Worm (Caenorhabditis elegans) whole organism, young adult: ENCODE measurements around the gene F58E6.4.

Source experiments
- B0019.2 ChIP-seq: fragments of 200-800 bp; sonication (Bioruptor generic); conservative IDR thresholded peaks from 2 replicates; pipeline ENCODE4 v1.3.6; 2022; ENCODE audit warnings: missing genetic modification reagents, missing genetic modification characterization, missing compliant biosample characterization
- B0336.3 ChIP-seq: fragments of 200-800 bp; sonication (Bioruptor generic); IDR thresholded peaks from 2 replicates; pipeline ENCODE4 v1.3.6; 2022; ENCODE audit warnings: missing genetic modification characterization, missing compliant biosample characterization
- F10E7.11 ChIP-seq: sonication (generic microtip); optimal IDR thresholded peaks from 2 replicates; lab custom pipeline; 2017; ENCODE audit warnings: mild to moderate bottlenecking, missing genetic modification characterization, moderate library complexity, missing compliant biosample characterization
- F22D6.2 ChIP-seq: sonication (generic microtip); optimal IDR thresholded peaks from 2 replicates; lab custom pipeline; 2016; ENCODE audit warnings: mild to moderate bottlenecking, missing genetic modification characterization, missing compliant biosample characterization
- F23B12.7 ChIP-seq: sonication (generic microtip); optimal IDR thresholded peaks from 2 replicates; lab custom pipeline; 2017; ENCODE audit warnings: missing genetic modification characterization, mild to moderate bottlenecking, missing compliant biosample characterization, antibody characterized with exemption, moderate library complexity; ENCODE audit not compliant: insufficient read depth
- F37B4.10 ChIP-seq: fragments of 200-800 bp; sonication (Bioruptor generic); IDR thresholded peaks from 2 replicates; pipeline ENCODE4 v1.3.6; 2022; ENCODE audit warnings: missing genetic modification characterization, missing compliant biosample characterization
- K12H6.12 ChIP-seq: fragments of 200-800 bp; sonication (Bioruptor generic); optimal IDR thresholded peaks from 2 replicates; lab custom pipeline; 2018; ENCODE audit warnings: mild to moderate bottlenecking, missing genetic modification characterization, missing compliant biosample characterization
- T07F8.4 ChIP-seq: sonication (generic microtip); optimal IDR thresholded peaks from 2 replicates; lab custom pipeline; 2016; ENCODE audit warnings: mild to moderate bottlenecking, missing genetic modification characterization, moderate library complexity, missing compliant biosample characterization
- T26A5.8 ChIP-seq: sonication (generic microtip); optimal IDR thresholded peaks from 2 replicates; lab custom pipeline; 2016; ENCODE audit warnings: missing genetic modification characterization, missing compliant biosample characterization
- Y67H2A.10 ChIP-seq: fragments of 200-800 bp; sonication (Bioruptor generic); conservative IDR thresholded peaks from 2 replicates; pipeline ENCODE4 v1.3.6; 2022; ENCODE audit warnings: missing genetic modification reagents, missing genetic modification characterization, missing compliant biosample characterization
- ZK185.1 ChIP-seq: sonication (generic microtip); optimal IDR thresholded peaks from 2 replicates; lab custom pipeline; 2016; ENCODE audit warnings: mild to moderate bottlenecking, missing genetic modification characterization, missing compliant biosample characterization; ENCODE audit not compliant: poor library complexity, severe bottlenecking
- akir-1 ChIP-seq: fragments of 200-800 bp; sonication (Bioruptor generic); optimal IDR thresholded peaks from 2 replicates; lab custom pipeline; 2018; ENCODE audit warnings: mild to moderate bottlenecking, missing genetic modification characterization, moderate library complexity, missing compliant biosample characterization
- attf-3 ChIP-seq: fragments of 200-800 bp; sonication (Bioruptor generic); conservative IDR thresholded peaks from 2 replicates; pipeline ENCODE4 v1.3.6; 2022; ENCODE audit warnings: missing genetic modification reagents, missing genetic modification characterization, missing compliant biosample characterization
- attf-6 ChIP-seq: fragments of 200-800 bp; sonication (Bioruptor generic); IDR thresholded peaks from 2 replicates; pipeline ENCODE4 v1.3.6; 2022; ENCODE audit warnings: missing genetic modification reagents, missing genetic modification characterization, missing compliant biosample characterization
- ceh-91 ChIP-seq: fragments of 200-800 bp; sonication (Bioruptor generic); IDR thresholded peaks from 2 replicates; pipeline ENCODE4 v1.3.6; 2022; ENCODE audit warnings: missing genetic modification reagents, missing genetic modification characterization, missing compliant biosample characterization
- egrh-3 ChIP-seq: fragments of 200-800 bp; sonication (Bioruptor generic); IDR thresholded peaks from 2 replicates; pipeline ENCODE4 v1.3.6; 2022; ENCODE audit warnings: missing genetic modification reagents, missing genetic modification characterization, missing compliant biosample characterization
- ets-4 ChIP-seq: fragments of 200-800 bp; sonication (Bioruptor generic); optimal IDR thresholded peaks from 2 replicates; lab custom pipeline; 2018; ENCODE audit warnings: mild to moderate bottlenecking, missing genetic modification characterization, missing compliant biosample characterization
- hlh-12 ChIP-seq: sonication (generic microtip); optimal IDR thresholded peaks from 2 replicates; lab custom pipeline; 2016; ENCODE audit warnings: missing genetic modification characterization, missing compliant biosample characterization
- hlh-26 ChIP-seq: fragments of 200-800 bp; sonication (Bioruptor generic); conservative IDR thresholded peaks from 2 replicates; pipeline ENCODE4 v1.3.6; 2022; ENCODE audit warnings: missing genetic modification reagents, missing genetic modification characterization, missing compliant biosample characterization
- let-526 ChIP-seq: fragments of 200-800 bp; sonication (Bioruptor generic); IDR thresholded peaks from 2 replicates; pipeline ENCODE4 v1.3.6; 2022; ENCODE audit warnings: missing genetic modification reagents, missing genetic modification characterization, missing compliant biosample characterization
- madf-10 ChIP-seq: sonication (generic microtip); optimal IDR thresholded peaks from 2 replicates; lab custom pipeline; 2016; ENCODE audit warnings: mild to moderate bottlenecking, missing genetic modification characterization, missing compliant biosample characterization
- mel-28 ChIP-seq: sonication (generic microtip); optimal IDR thresholded peaks from 2 replicates; lab custom pipeline; 2016; ENCODE audit warnings: borderline replicate concordance, mild to moderate bottlenecking, missing genetic modification characterization, missing compliant biosample characterization
- mes-4 ChIP-seq: sonication (generic microtip); optimal IDR thresholded peaks from 2 replicates; lab custom pipeline; 2016; ENCODE audit warnings: missing genotype, missing genetic modification characterization, missing compliant biosample characterization
- nhr-80 ChIP-seq: sonication (generic microtip); optimal IDR thresholded peaks from 2 replicates; lab custom pipeline; 2016; ENCODE audit warnings: missing genetic modification characterization, missing compliant biosample characterization
- rec-8 ChIP-seq, 2 experiments: sonication (generic microtip); optimal IDR thresholded peaks; 2 replicates each; lab custom pipeline; 2016; ENCODE audit warnings: mild to moderate bottlenecking in 2 of 2, missing genetic modification characterization in 2 of 2, missing genetic modification reagents in 2 of 2, missing genotype in 2 of 2, missing biosample characterization in 1 of 2, missing compliant biosample characterization in 1 of 2, moderate library complexity in 1 of 2
- repo-1 ChIP-seq: sonication (generic microtip); optimal IDR thresholded peaks from 2 replicates; lab custom pipeline; 2017; ENCODE audit warnings: mild to moderate bottlenecking, missing genetic modification characterization, missing compliant biosample characterization
- rpc-1 ChIP-seq, 2 experiments: fragments of 150-350 bp in 1 of 2; sonication (generic microtip) in 1 of 2; optimal IDR thresholded peaks; 2 replicates each; lab custom pipeline; 2014 to 2018; ENCODE audit warnings: missing biosample characterization in 1 of 2, missing genetic modification characterization in 1 of 2, missing genetic modification reagents in 1 of 2, missing genotype in 1 of 2
- sea-2 ChIP-seq: fragments of 200-800 bp; sonication (Bioruptor generic); IDR thresholded peaks from 2 replicates; pipeline ENCODE4 v1.3.6; 2022; ENCODE audit warnings: missing genetic modification characterization, missing compliant biosample characterization
- snpc-1.1 ChIP-seq: sonication (generic microtip); optimal IDR thresholded peaks from 2 replicates; lab custom pipeline; 2017; ENCODE audit warnings: missing genetic modification characterization, mild to moderate bottlenecking, missing compliant biosample characterization, antibody characterized with exemption, moderate library complexity, missing genotype, missing genetic modification reagents; ENCODE audit not compliant: insufficient read depth
- snpc-1.3 ChIP-seq: sonication (generic microtip); optimal IDR thresholded peaks from 2 replicates; lab custom pipeline; 2017; ENCODE audit warnings: missing genetic modification characterization, mild to moderate bottlenecking, missing compliant biosample characterization, antibody characterized with exemption, moderate library complexity, missing genotype, missing genetic modification reagents; ENCODE audit not compliant: insufficient read depth
- sptf-2 ChIP-seq: fragments of 200-800 bp; sonication (Bioruptor generic); optimal IDR thresholded peaks from 2 replicates; lab custom pipeline; 2018; ENCODE audit warnings: mild to moderate bottlenecking, missing genetic modification characterization, missing compliant biosample characterization
- unc-130 ChIP-seq: sonication (generic microtip); optimal IDR thresholded peaks from 2 replicates; lab custom pipeline; 2016; ENCODE audit warnings: missing genetic modification reagents, missing genetic modification characterization, missing compliant biosample characterization
- zim-3 ChIP-seq: sonication (generic microtip); optimal IDR thresholded peaks from 2 replicates; lab custom pipeline; 2017; ENCODE audit warnings: mild to moderate bottlenecking, missing genetic modification characterization, moderate library complexity, missing compliant biosample characterization
- ztf-25 ChIP-seq: fragments of 200-800 bp; sonication (Bioruptor generic); IDR thresholded peaks from 2 replicates; pipeline ENCODE4 v1.3.6; 2022; ENCODE audit warnings: missing genetic modification reagents, missing genetic modification characterization, missing compliant biosample characterization

The F58E6.4 gene

ce11 chrV:9753554-9753953 is 3.3 kb upstream of the F58E6.4 start:
- no peak for TF ChIP-seq repo-1 (tag; lab: Kevin White, UChicago)
- no peak for TF ChIP-seq Y67H2A.10 (GFP tag; lab: Robert Waterston, UW)
- no peak for TF ChIP-seq ceh-91 (GFP tag; lab: Robert Waterston, UW)
- no peak for TF ChIP-seq B0019.2 (GFP tag; lab: Robert Waterston, UW)
- TF ChIP-seq F37B4.10 (GFP tag; lab: Robert Waterston, UW): no peak
- TF ChIP-seq F22D6.2 (tag; lab: Kevin White, UChicago): no peak
- TF ChIP-seq mel-28 (tag; lab: Kevin White, UChicago): no peak
- TF ChIP-seq let-526: no peak
- TF ChIP-seq unc-130 (GFP tag; lab: Kevin White, UChicago): no peak
- TF ChIP-seq T26A5.8 (tag; lab: Kevin White, UChicago): no peak
- TF ChIP-seq ets-4 (GFP tag; lab: Kevin White, UChicago): no peak
- no peak for TF ChIP-seq sea-2
- no peak for TF ChIP-seq egrh-3 (GFP tag; lab: Robert Waterston, UW)
- TF ChIP-seq snpc-1.1: no peak
- TF ChIP-seq hlh-12 (tag; lab: Kevin White, UChicago): no peak
- TF ChIP-seq rpc-1 (optimal IDR thresholded peaks at IDR 0.05; lab: Kevin White, UChicago): no peak
- no peak for TF ChIP-seq rpc-1 (tag; optimal IDR thresholded peaks at IDR 0.05; lab: Kevin White, UChicago)
- TF ChIP-seq attf-3: no peak
- no peak for TF ChIP-seq snpc-1.3 (tag; lab: Kevin White, UChicago)

ce11 chrV:9752918-9753317 is 2.7 kb upstream of the F58E6.4 start, which contains the start of gene F58E6.6:
Gene F58E6.6, minus strand, starts transcription at chrV:9753018.
- TF ChIP-seq F23B12.7 (tag; lab: Kevin White, UChicago) (no peak), snpc-1.1 (no peak), nhr-80 (no peak), rec-8 (tag; optimal IDR thresholded peaks at IDR 0.05; lab: Kevin White, UChicago) (no peak), hlh-26 (GFP tag; lab: Robert Waterston, UW) (no peak), rpc-1 (optimal IDR thresholded peaks at IDR 0.05; lab: Kevin White, UChicago) (no peak), rpc-1 (tag; optimal IDR thresholded peaks at IDR 0.05; lab: Kevin White, UChicago) (no peak), madf-10 (tag; lab: Kevin White, UChicago) (no peak), mes-4 (tag; lab: Kevin White, UChicago) (no peak), ztf-25 (GFP tag; lab: Robert Waterston, UW) (no peak), ZK185.1 (no peak), zim-3 (no peak), K12H6.12 (tag; lab: Kevin White, UChicago) (no peak), F22D6.2 (tag; lab: Kevin White, UChicago) (no peak), F10E7.11 (tag; lab: Kevin White, UChicago) (no peak), attf-6 (GFP tag; lab: Robert Waterston, UW) (no peak), sptf-2 (GFP tag; lab: Kevin White, UChicago) (no peak), akir-1 (no peak)

ce11 chrV:9744934-9745333 is 5.3 kb downstream of the F58E6.4 start, which contains the start of gene F58E6.13:
Gene F58E6.13, plus strand, starts transcription at chrV:9745234.
- TF ChIP-seq B0336.3 (no peak), T07F8.4 (tag; lab: Kevin White, UChicago) (no peak), zim-3 (peak; percentile 17), unc-130 (GFP tag; lab: Kevin White, UChicago) (no peak)
- TF ChIP-seq, all 124 proteins: peak for 1
